Worm (Caenorhabditis elegans): ENCODE data around the gene F10C1.8.

Gene F10C1.8

DNA sequence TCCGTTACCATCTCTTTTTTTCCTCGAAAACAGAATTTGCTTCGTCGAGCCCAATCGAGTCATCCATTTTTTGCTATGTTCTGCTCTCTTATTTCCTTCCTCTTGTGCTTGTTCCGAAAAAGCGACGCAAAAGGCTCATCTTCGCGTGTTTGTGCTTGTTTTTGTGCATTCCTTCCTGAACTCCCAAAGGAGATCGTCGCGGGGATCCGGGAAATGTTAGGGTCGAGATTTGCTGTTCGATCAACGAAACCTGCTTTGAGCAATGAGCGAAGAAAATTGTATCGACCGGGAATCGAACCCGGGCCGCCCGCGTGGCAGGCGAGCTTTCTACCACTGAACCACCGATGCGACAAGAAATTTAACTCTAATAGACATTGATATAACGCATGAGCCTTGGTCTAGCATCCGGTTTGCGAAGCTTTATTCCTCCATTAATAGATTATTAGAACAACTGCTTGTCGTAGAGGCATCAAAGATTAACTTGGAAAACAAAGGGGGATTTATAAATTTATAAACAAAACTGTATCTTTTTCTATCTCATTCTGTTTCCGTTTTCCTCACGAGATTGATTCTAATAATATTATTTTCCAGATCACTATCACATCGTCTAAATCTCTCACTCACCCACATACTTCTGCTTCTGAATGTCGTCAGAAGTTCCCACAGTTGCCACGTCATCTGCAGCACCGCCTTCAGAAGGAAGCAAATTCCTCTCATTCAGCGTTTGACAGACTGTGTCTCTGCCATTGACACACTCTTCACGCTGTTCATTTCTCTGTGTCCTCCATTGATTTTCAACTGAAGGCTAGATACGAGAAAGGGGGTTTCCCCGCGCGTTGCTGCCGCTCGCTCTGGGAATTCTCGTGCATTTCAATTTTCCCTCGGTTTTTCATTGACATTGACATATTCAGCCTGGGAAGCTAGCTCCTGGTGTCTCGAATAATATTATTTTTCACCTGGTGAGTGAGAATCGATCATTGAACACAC is 28.0 kb downstream of the F10C1.8 start, which contains the start of gene K05F1.6 (continued):
- TF ChIP-seq mxl-1 (tag; optimal IDR thresholded peaks at IDR 0.05) (peak; percentile 76), nhr-80 (tag; optimal IDR thresholded peaks at IDR 0.05) (peak; percentile 81), lin-26 (GFP tag; IDR thresholded peaks at IDR 0.05) (peak; percentile 95), ztf-6 (GFP tag; IDR thresholded peaks at IDR 0.05) (0 out of 2 replicates have a peak, but pooled peaks have one; percentile 43), egl-44 (GFP tag; IDR thresholded peaks at IDR 0.05) (peak; percentile 85), mcd-1 (GFP tag; IDR thresholded peaks at IDR 0.05) (peak; percentile 72), sptf-2 (GFP tag; optimal IDR thresholded peaks at IDR 0.05) (peak; percentile 80), F57C9.4 (tag; optimal IDR thresholded peaks at IDR 0.05) (no peak), rcor-1 (GFP tag; IDR thresholded peaks at IDR 0.05) (peak; percentile 82), rpc-1 (optimal IDR thresholded peaks at IDR 0.05) (peak; percentile 90), rpc-1 (tag; optimal IDR thresholded peaks at IDR 0.05) (peak; percentile 89), mel-28 (tag; optimal IDR thresholded peaks at IDR 0.05; ENCODE audit: borderline replicate concordance) (no peak), snpc-3.4 (tag; optimal IDR thresholded peaks at IDR 0.05) (peak; percentile 84), F23B12.7 (tag; optimal IDR thresholded peaks at IDR 0.05; ENCODE audit: insufficient read depth) (peak; percentile 93), ama-1 (optimal IDR thresholded peaks at IDR 0.05) (no peak), ama-1 (GFP tag; optimal IDR thresholded peaks at IDR 0.05) (peak; percentile 36 to 67), attf-5 (GFP tag; optimal IDR thresholded peaks at IDR 0.05) (peak; percentile 64), ceh-91 (GFP tag; IDR thresholded peaks at IDR 0.05) (peak; percentile 57), Y79H2A.3 (GFP tag; conservative IDR thresholded peaks at IDR 0.05) (peak; percentile 64; the same call in 1 of the 2 replicates), F10E7.11 (tag; optimal IDR thresholded peaks at IDR 0.05) (peak; percentile 75), lin-40 (tag; optimal IDR thresholded peaks at IDR 0.05) (peak; percentile 80), F49E8.2 (tag; optimal IDR thresholded peaks at IDR 0.05; ENCODE audit: insufficient read depth) (peak; percentile 77), zfh-2 (GFP tag; conservative IDR thresholded peaks at IDR 0.05) (no peak; the same call in 1 of the 2 replicates), bed-2 (GFP tag; IDR thresholded peaks at IDR 0.05) (peak; percentile 61; the same call in 1 of the 2 replicates), tbp1 (GFP tag; optimal IDR thresholded peaks at IDR 0.05) (peak; percentile 95), ztf-22 (GFP tag; optimal IDR thresholded peaks at IDR 0.05) (peak; percentile 12), nfya-2 (GFP tag; IDR thresholded peaks at IDR 0.05) (0 out of 2 replicates have a peak, but pooled peaks have one; percentile 23), D2030.7 (GFP tag; IDR thresholded peaks at IDR 0.05) (peak; percentile 89), madf-3 (GFP tag; IDR thresholded peaks at IDR 0.05) (0 out of 2 replicates have a peak, but pooled peaks have one; percentile 43), ceh-79 (tag; optimal IDR thresholded peaks at IDR 0.05) (peak; percentile 83), Y67H2A.10 (GFP tag; conservative IDR thresholded peaks at IDR 0.05) (no peak), B0336.3 (GFP tag; IDR thresholded peaks at IDR 0.05) (peak; percentile 83; the same call in 1 of the 2 replicates), lag-1 (GFP tag; IDR thresholded peaks at IDR 0.05) (no peak), madf-8 (GFP tag; conservative IDR thresholded peaks at IDR 0.05) (0 out of 2 replicates have a peak, but pooled peaks have one; percentile 5), cebp-1 (GFP tag; IDR thresholded peaks at IDR 0.05) (0 out of 2 replicates have a peak, but pooled peaks have one; percentile 53), cebp-1 (tag; optimal IDR thresholded peaks at IDR 0.05) (peak; percentile 70), let-607 (tag; optimal IDR thresholded peaks at IDR 0.05) (peak; percentile 40 to 65), snpc-1.3 (tag; optimal IDR thresholded peaks at IDR 0.05; ENCODE audit: insufficient read depth) (peak; percentile 59), hrde-1 (tag; optimal IDR thresholded peaks at IDR 0.05; ENCODE audit: borderline replicate concordance) (peak; percentile 90), zim-3 (tag; optimal IDR thresholded peaks at IDR 0.05) (peak; percentile 94), ceh-100 (GFP tag; IDR thresholded peaks at IDR 0.05) (peak; percentile 73), F22D6.2 (tag; optimal IDR thresholded peaks at IDR 0.05) (no peak), nhr-179 (tag; optimal IDR thresholded peaks at IDR 0.05) (peak; percentile 33), hlh-12 (tag; optimal IDR thresholded peaks at IDR 0.05) (peak; percentile 32), ceh-58 (GFP tag; IDR thresholded peaks at IDR 0.05) (no peak), somi-1 (GFP tag; optimal IDR thresholded peaks at IDR 0.05) (peak; percentile 82)

Measured in whole organism, young adult.